Worm (Caenorhabditis elegans) whole organism, L1 larva: ENCODE data around the gene C02F5.13.

Experiments
- aly-2 ChIP-seq: fragments of 150-350 bp; optimal IDR thresholded peaks from 2 replicates; lab custom pipeline; 2014; ENCODE audit warnings: missing biosample characterization, missing genetic modification characterization
- ceh-63 ChIP-seq: fragments of 200-800 bp; sonication (Bioruptor generic); optimal IDR thresholded peaks from 2 replicates; lab custom pipeline; 2018; ENCODE audit warnings: mild to moderate bottlenecking, missing genetic modification characterization, missing compliant biosample characterization
- egl-13 ChIP-seq: sonication (generic microtip); optimal IDR thresholded peaks from 2 replicates; lab custom pipeline; 2016; ENCODE audit warnings: missing genotype, missing genetic modification reagents, missing genetic modification characterization, missing compliant biosample characterization
- fkh-10 ChIP-seq: sonication (generic microtip); optimal IDR thresholded peaks from 2 replicates; lab custom pipeline; 2017; ENCODE audit warnings: missing biosample characterization, missing genetic modification reagents, missing genetic modification characterization
- nhr-12 ChIP-seq: sonication (generic microtip); optimal IDR thresholded peaks from 2 replicates; lab custom pipeline; 2017; ENCODE audit warnings: missing biosample characterization, missing genetic modification characterization
- nhr-76 ChIP-seq: sonication (generic microtip); optimal IDR thresholded peaks from 2 replicates; lab custom pipeline; 2017; ENCODE audit warnings: missing biosample characterization, missing genetic modification characterization
- tbx-2 ChIP-seq: sonication (generic microtip); optimal IDR thresholded peaks from 2 replicates; lab custom pipeline; 2016; ENCODE audit warnings: missing genetic modification characterization, missing compliant biosample characterization
- unc-62 ChIP-seq: fragments of 150-350 bp; optimal IDR thresholded peaks from 2 replicates; lab custom pipeline; 2014; ENCODE audit warnings: missing biosample characterization, missing genetic modification reagents, missing genetic modification characterization
- unc-86 ChIP-seq: sonication (generic microtip); optimal IDR thresholded peaks from 2 replicates; lab custom pipeline; 2016; ENCODE audit warnings: missing genetic modification characterization, missing compliant biosample characterization
- ztf-4 ChIP-seq: fragments of 150-350 bp; optimal IDR thresholded peaks from 2 replicates; lab custom pipeline; 2014; ENCODE audit warnings: missing biosample characterization, missing genetic modification characterization

DNA sequence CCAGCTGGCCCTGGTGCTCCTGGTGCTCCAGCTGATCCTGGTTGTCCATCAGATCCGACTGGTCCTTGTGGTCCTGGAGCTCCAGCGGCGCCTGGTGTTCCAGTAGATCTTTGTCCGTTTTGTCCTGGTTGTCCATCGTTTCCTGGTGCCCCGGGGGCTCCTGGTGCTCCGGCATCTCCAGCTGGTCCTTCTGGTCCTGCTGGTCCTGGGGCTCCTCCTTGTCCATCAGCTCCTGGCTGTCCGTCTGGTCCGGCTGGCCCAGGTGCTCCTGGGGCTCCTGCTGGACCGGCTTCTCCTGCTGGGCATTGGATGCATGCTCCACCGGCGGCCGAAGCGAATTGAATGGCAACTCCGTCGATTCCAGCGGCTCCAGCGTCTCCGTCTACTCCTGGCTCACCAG is 15.4 kb downstream of the C02F5.13 start:
- TF ChIP-seq nhr-76 (no peak), nhr-12 (tag; lab: Kevin White, UChicago) (no peak), egl-13 (tag; lab: Kevin White, UChicago) (no peak), fkh-10 (GFP tag; lab: Kevin White, UChicago) (no peak), ztf-4 (no peak), tbx-2 (no peak), unc-62 (no peak), ceh-63 (GFP tag; lab: Kevin White, UChicago) (no peak), aly-2 (tag; lab: Kevin White, UChicago) (no peak), unc-86 (tag; lab: Kevin White, UChicago) (no peak)
